Fruit fly (Drosophila melanogaster) Kc167 (cell line): ENCODE measurements around the gene CG4440.

Experiments used
- Myc ChIP-seq: fragments of >200 bp; optimal IDR thresholded peaks from 2 replicates; lab custom pipeline; 2017; ENCODE audit warnings: missing external identifiers
- Sin3A ChIP-seq: fragments of >200 bp; optimal IDR thresholded peaks from 2 replicates; lab custom pipeline; 2018; ENCODE audit warnings: missing external identifiers
- h ChIP-seq: fragments of >200 bp; optimal IDR thresholded peaks from 3 replicates; lab custom pipeline; 2018; ENCODE audit warnings: missing external identifiers
- insv ChIP-seq: fragments of >200 bp; optimal IDR thresholded peaks from 3 replicates; lab custom pipeline; 2018; ENCODE audit warnings: missing external identifiers
- psq ChIP-seq: fragments of >200 bp; optimal IDR thresholded peaks from 2 replicates; lab custom pipeline; 2017; ENCODE audit warnings: missing external identifiers
- ttk ChIP-seq: sonication (Bioruptor generic); optimal IDR thresholded peaks from 2 replicates; lab custom pipeline; 2017; ENCODE audit warnings: missing external identifiers

The CG4440 gene

DNA sequence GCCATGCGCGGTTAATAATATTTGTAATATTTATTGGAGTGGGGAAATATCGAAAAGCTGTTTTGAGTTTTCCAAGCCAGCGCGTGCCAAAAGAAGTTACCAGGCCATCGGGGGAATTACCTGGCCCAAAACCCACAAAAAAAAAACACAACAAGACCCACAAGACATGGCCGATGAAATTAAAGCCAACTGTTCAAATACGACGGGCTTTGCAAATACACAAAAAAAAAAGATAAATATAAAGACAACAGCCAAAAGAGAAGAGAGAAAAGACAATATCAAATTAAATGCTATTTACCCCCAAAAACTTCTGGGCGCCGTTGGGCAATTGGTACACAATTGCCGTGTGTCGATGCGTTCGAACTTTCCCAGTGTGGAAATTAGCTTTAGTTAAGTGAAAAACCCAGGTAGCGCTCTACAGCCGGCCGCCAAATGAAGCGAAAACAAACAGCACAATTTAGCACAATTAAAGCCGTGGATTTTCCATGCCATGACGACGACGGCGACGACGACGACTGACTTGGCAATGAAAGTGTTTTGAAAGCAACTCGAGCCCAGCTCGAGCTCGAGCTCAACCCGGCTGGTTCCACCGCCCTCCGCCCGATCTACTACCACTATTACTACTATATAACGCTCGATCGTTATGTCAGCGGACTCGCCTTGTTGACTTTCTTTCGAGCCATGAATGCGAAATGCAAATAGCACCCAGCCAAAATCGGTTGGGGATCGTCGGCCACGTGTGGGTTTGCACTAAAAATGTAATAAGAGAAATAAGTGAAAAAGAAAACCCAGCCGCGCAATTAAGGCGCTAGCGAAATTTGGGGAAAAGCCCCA lies 11.7 kb upstream of the CG4440 start:
- TF ChIP-seq ttk (no peak), Sin3A (lab: Kevin White, UChicago) (no peak), Myc (lab: Kevin White, UChicago) (no peak), psq (lab: Kevin White, UChicago) (no peak), h (lab: Kevin White, UChicago) (no peak)

DNA sequence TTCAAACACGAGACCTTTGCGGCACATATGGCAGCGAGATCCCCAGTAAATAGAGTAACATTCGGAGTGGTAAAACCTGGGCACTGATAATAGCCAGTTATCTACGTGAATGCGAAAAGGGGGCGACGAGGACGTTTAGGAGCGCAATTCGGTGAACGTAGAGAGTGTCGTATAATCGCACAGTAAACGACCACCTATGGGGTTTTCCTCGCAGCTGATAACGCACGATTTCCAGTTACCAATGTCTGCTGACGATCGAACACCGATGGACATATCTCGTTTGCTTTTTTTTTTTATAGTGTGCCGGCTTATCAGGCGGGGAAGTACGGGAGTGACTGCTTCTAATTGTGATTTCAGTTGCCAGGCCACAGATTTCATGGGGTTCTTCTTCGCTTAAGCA lies 10.0 kb upstream of the CG4440 start:
- TF ChIP-seq Sin3A (lab: Kevin White, UChicago) (no peak), Myc (lab: Kevin White, UChicago) (no peak), h (lab: Kevin White, UChicago) (no peak)

DNA sequence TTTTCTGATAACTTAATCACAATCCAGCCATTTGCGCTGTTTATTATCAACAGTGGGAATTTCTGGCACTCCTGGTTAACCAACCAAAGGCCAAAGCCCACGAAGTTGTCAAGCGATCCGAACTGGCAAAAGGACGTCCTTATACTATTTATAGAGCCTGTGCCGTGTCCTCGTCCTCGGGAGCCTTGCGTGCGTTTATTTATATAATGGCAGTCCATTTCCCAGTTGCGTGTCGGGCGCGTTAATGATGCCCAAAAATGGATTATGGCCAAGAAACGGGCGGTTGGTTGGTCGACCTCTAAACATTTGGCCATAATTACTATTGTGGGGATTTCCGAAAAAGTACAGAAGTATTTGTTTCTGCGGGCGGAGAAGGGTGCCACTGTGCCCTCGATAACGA lies 9.3 kb upstream of the CG4440 start:
- TF ChIP-seq psq (lab: Kevin White, UChicago) = no peak
- no peak for TF ChIP-seq Myc (lab: Kevin White, UChicago)
- no peak for TF ChIP-seq h (lab: Kevin White, UChicago)
- no peak for TF ChIP-seq ttk
- TF ChIP-seq insv (lab: Kevin White, UChicago) = no peak
- TF ChIP-seq Sin3A (lab: Kevin White, UChicago) = no peak

DNA sequence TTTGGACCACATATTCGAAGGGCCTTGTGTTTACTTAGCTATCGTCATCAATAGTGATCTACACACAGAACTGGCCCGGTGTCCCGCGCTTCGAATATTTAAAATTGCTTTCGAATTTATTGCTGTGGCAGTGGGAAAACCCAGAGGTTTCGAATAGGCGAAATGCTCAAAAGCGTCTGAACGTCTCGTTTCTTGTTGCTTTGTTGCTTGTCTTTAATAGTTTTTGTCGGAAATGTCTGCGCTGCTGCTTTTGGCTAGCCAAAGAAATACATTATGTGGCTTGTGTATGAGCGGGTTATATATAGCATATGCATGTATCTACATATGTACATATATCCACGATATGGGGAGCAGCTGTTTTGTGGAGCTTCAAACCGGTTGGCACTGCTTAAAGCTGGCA lies 8.5 kb upstream of the CG4440 start:
- no peak for TF ChIP-seq h (lab: Kevin White, UChicago)

DNA sequence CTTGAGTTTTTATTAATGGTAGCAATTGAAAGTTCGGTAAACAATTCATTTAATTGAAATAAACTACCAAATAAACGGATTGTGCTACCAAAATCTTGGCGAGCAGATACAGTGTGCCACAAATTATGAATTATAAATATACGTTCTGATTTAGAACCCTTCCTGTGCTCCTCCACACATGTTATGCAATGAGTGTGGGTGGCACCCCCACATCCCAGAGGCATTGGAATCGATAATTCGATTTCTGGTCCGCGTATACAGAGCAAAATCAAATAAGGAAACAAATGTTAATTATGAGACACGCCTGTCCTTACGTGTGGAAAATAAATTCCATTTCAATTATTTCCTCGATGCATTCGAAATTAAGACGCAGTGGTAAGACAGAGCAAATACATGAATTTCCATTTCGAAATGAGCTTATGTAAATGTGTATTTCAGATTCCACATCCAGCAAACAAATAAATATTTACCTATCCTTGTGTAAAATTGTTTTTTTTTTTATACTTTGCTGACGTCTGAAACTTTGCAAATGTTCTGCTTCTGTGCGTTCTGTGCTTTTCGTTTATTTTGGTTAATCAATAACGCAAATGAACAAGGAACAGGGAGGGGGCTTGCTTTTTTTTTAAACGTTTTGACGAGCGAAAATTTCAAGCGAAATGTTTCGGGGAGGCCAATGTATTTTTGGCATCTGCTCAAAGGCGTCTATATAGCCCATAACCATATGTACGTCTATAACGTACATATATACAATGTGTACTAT lies 7.7 kb upstream of the CG4440 start:
- TF ChIP-seq h (lab: Kevin White, UChicago) (no peak), Myc (lab: Kevin White, UChicago) (no peak), psq (lab: Kevin White, UChicago) (no peak), ttk (no peak), Sin3A (lab: Kevin White, UChicago) (no peak), insv (lab: Kevin White, UChicago) (no peak)

DNA sequence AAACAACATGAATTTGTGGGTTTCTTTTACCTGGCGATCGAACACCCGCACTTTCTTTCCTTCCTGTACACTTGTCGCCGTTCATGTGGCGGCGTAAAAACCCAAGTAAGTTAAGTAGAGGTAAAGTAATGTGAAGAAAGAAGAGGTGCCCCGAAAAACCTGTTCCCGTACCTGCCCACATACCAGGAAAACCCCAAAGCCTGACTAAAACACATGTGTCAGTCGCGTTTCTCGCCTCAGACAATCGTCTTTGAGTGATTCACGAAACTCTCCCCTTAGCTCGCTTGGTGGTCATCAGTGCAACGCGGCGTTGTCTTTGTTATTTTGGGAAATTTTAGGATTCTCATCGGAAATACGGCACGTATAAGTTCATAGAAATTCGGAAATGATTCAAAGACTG lies 6.2 kb upstream of the CG4440 start:
- no peak for TF ChIP-seq psq (lab: Kevin White, UChicago)
- TF ChIP-seq Sin3A (lab: Kevin White, UChicago) = no peak
- TF ChIP-seq ttk = no peak
- no peak for TF ChIP-seq Myc (lab: Kevin White, UChicago)
- TF ChIP-seq h (lab: Kevin White, UChicago) = no peak
- TF ChIP-seq insv (lab: Kevin White, UChicago) = no peak

DNA sequence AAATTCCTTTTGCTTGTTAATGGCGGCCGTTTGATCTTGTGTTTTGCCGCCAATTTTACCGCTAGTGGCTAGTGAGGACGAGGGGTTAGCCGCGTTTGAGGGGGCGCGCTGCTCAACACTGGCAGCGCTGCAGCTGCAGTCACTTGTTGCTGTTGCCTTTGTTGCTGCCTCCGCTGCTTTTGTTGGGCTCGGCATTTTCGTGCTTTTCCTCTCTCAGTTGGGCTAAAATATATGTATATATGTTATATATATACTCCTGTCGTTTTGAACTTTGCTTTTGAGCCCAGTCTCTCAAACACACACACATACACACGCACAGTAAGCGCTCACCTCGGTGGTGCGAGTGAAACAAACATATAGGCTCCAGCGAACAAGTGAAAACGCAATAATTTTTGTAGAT lies 4.9 kb upstream of the CG4440 start:
- TF ChIP-seq psq (lab: Kevin White, UChicago) (no peak), Sin3A (lab: Kevin White, UChicago) (no peak), h (lab: Kevin White, UChicago) (no peak), Myc (lab: Kevin White, UChicago) (no peak), ttk (no peak), insv (lab: Kevin White, UChicago) (no peak)

DNA sequence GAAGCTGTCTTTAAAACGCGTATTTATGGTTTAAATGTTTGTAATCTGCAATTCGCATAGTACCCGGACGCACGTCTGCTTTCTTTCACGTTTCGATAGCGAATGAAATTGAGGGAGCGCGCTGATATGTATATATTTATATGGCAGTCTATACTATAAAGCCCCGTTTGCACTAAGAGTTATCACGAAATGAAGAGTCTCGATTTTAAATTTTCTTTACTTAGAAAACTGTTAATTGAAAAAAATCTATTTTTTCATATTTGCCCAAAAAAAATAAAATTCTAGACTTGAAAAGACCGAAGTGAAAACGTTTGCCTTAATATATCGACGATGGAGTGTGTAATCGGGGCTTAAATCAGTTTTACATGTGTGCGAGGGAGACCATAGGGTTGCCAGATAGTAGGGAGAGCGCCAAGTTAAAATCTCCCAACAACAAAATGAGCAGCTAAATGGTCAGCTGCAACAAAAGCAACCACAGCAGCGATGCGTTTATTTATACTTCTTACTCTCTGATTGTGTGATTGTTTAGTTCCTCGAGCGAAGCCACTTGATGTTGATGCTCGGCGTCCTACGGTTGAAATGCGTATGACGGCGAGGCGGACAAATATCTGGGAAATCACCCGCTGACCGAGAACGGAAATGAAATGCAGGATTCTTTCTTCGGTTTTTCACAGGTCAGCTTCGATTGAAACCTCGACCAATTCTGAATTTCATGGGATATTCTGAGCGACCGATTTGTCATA lies 4.0 kb upstream of the CG4440 start, which contains the start of gene cact:
TSS of gene cact (minus strand) at position 693 of the 743 bp plus-strand sequence.
- TF ChIP-seq insv (lab: Kevin White, UChicago) (no peak), Myc (lab: Kevin White, UChicago) (no peak), psq (lab: Kevin White, UChicago) (no peak), h (lab: Kevin White, UChicago) (no peak), Sin3A (lab: Kevin White, UChicago) (no peak), ttk (no peak)

DNA sequence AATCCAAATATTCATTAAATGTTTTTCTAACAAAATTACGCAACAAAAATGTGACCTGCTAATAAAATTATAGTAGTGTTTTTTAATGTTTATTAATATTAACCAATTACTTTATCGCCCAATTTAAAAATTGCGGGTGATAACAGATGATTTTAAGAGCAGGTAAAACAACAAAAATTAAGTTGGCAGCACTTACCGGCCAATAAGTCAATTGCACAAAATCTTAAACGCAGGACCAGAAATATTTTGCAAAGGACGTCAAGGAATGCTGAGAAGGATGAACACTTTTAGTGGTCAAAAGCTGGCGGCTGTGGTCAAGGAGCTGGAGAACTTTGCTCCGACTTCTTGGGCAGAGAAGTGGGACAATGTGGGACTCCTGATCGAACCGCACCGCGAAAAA lies 2.8 kb upstream of the CG4440 start, which contains the start of gene CG4278:
TSS of gene CG4278 (plus strand) at position 178 of the 400 bp plus-strand sequence.
- TF ChIP-seq insv (lab: Kevin White, UChicago) = no peak
- no peak for TF ChIP-seq ttk
- TF ChIP-seq h (lab: Kevin White, UChicago) = no peak

DNA sequence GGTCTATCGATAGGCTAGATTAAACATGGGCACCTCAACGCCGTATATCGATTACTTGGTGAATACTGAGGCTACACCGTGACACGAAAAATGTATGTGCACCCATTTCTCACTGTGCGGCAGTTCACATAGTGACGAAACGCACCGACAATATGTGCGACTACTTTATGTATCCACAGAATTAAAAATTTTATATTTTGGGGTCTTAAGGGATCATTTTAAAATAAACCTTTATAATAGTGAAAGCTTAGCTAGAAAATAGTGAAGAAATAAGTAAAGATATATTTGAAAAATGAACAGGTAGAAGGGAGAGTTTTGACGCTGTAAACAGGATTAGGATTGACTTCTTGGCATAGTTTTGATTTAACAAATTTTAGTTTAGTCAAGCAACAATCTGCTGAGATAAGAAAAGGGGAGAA lies 614 bp upstream of the CG4440 start, which contains the start of gene mRpL4:
TSS of gene mRpL4 (minus strand) at position 31 of the 419 bp plus-strand sequence.
- TF ChIP-seq Myc (lab: Kevin White, UChicago) (no peak), Sin3A (lab: Kevin White, UChicago) (no peak), h (lab: Kevin White, UChicago) (no peak), insv (lab: Kevin White, UChicago) (no peak), psq (lab: Kevin White, UChicago) (no peak)

DNA sequence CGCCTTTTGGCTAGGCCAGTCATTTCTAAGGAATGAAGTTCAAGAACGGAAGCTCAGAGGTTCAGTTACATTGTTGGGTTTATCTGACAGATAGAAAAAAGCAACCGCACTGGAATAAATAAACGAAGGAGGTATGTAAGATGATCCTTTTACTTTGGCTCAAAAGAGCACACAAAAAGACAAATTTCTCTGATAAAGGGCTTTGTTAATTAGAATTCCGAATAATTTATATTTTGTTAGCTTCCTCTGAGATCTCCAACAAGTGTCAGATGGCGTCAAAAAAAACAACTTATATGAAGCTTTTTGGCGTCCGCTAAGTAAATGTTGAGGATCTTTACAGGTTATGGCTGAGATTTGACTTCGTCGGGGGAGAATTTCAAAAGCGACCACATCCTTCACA lies 8.1 kb downstream of the CG4440 start, which contains the start of gene CG31817:
TSS of gene CG31817 (minus strand) at position 101 of the 400 bp plus-strand sequence.
- TF ChIP-seq ttk (no peak), Myc (lab: Kevin White, UChicago) (no peak)
